Worm (Caenorhabditis elegans) whole organism, early embryonic: ENCODE measurements around the gene B0513.90.

Experiments used
- ceh-36 ChIP-seq: sonication (generic microtip); optimal IDR thresholded peaks from 2 replicates; lab custom pipeline; 2016; ENCODE audit warnings: missing genetic modification characterization, inconsistent platforms, missing compliant biosample characterization
- flt-1 ChIP-seq: fragments of 200-800 bp; sonication (Bioruptor generic); IDR thresholded peaks from 2 replicates; pipeline ENCODE4 v1.3.6; 2022; ENCODE audit warnings: missing genetic modification characterization, missing compliant biosample characterization
- scrt-1 ChIP-seq: fragments of 200-800 bp; sonication (Bioruptor generic); IDR thresholded peaks from 2 replicates; pipeline ENCODE4 v1.3.6; 2022; ENCODE audit warnings: missing genetic modification characterization, missing compliant biosample characterization
- tbx-37 ChIP-seq: fragments of 200-800 bp; sonication (Bioruptor generic); conservative IDR thresholded peaks from 2 replicates; pipeline ENCODE4 v1.3.6; 2022; ENCODE audit warnings: missing genetic modification reagents, missing genetic modification characterization, missing compliant biosample characterization

ce11 chrIV:13906369-13906768, 39.5 kb downstream of the B0513.90 start:
- TF ChIP-seq flt-1 (GFP tag; lab: Robert Waterston, UW) (no peak), ceh-36 (tag; lab: Kevin White, UChicago) (no peak), tbx-37 (no peak), scrt-1 (no peak)
